Worm (Caenorhabditis elegans): ENCODE results near the gene T09F5.2.

T09F5.2 gene

DNA sequence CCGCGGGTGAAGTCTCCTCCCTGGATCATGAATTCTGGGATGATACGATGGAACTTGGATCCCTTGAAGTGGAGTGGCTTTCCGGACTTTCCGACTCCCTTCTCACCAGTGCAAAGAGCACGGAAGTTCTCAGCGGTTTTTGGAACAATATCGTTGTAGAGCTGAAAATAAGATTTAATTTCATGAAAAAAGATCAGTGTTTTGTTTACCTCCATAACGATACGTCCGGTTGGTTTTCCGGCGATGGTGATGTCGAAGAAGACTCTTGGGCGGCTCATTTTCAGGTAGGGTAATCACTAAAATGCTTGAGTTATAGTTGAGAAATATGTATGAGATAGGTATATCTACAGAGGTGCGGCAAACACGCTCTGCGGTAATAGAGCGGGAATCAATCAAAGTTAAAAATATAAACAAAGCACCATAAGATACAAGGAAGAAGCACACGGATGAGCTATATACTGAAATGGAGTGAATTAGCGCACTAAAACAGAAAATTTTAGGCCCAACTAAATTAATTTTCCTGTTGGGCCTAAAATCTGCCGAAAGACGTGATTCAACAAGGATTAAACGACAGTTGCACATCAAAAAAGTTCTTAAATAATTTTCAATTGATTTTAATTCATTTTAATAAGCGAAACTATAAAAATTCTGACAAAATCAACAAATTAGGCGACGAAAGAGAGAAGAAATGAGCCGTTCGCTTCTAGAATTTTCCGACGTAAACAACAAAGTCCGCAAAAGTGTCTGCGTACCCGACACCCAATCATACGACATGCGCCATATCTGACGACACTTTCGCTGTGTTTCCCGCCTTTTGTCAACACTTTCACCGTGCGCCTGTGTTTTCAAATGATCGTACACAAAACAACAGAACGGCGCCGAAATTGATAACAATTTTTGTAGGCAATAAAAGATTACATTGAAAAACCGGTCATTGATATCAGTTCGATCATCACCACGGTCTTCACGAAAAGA is 36.6 kb downstream of the T09F5.2 start, which contains the start of the genes cyn-7 and bath-36 (continued):
- peak; percentile 29 for TF ChIP-seq unc-42 (tag; optimal IDR thresholded peaks at IDR 0.05)
- no peak for TF ChIP-seq rnt-1 (tag; optimal IDR thresholded peaks at IDR 0.05)
- no peak for TF ChIP-seq lin-11 (tag; optimal IDR thresholded peaks at IDR 0.05)
- peak; percentile 39 for TF ChIP-seq tbx-2 (tag; optimal IDR thresholded peaks at IDR 0.05)
- TF ChIP-seq madf-2 (tag; optimal IDR thresholded peaks at IDR 0.05) = no peak
- no peak for TF ChIP-seq ceh-19 (GFP tag; optimal IDR thresholded peaks at IDR 0.05)
- no peak for TF ChIP-seq fkh-10 (GFP tag; optimal IDR thresholded peaks at IDR 0.05)
- TF ChIP-seq hlh-6 (tag; optimal IDR thresholded peaks at IDR 0.05) = no peak
- no peak for TF ChIP-seq fkh-6 (tag; optimal IDR thresholded peaks at IDR 0.05)
- TF ChIP-seq K09A11.1 (tag; optimal IDR thresholded peaks at IDR 0.05; ENCODE audit: insufficient read depth) = no peak
- peak; percentile 13 for TF ChIP-seq ceh-34 (tag; optimal IDR thresholded peaks at IDR 0.05)
- TF ChIP-seq ceh-31 (tag; optimal IDR thresholded peaks at IDR 0.05) = peak; percentile 36
- no peak for TF ChIP-seq ceh-45 (GFP tag; IDR thresholded peaks at IDR 0.05)
- TF ChIP-seq odd-2 (tag; optimal IDR thresholded peaks at IDR 0.05) = no peak
- no peak for TF ChIP-seq ceh-9 (tag; optimal IDR thresholded peaks at IDR 0.05)
- no peak for TF ChIP-seq F13H6.1 (tag; optimal IDR thresholded peaks at IDR 0.05)
- TF ChIP-seq sox-4 (tag; optimal IDR thresholded peaks at IDR 0.05) = no peak
- TF ChIP-seq Y22D7AL.16 (tag; optimal IDR thresholded peaks at IDR 0.05) = no peak

- TF ChIP-seq tbx-7 (tag; optimal IDR thresholded peaks at IDR 0.05) = no peak
- peak; percentile 30 for TF ChIP-seq ceh-48 (tag; optimal IDR thresholded peaks at IDR 0.05)
- TF ChIP-seq C38D4.7 (GFP tag; optimal IDR thresholded peaks at IDR 0.05) = no peak
- TF ChIP-seq F13H6.1 (tag; optimal IDR thresholded peaks at IDR 0.05) = no peak
- TF ChIP-seq ztf-16 (tag; optimal IDR thresholded peaks at IDR 0.05) = no peak
- peak; percentile 40 for TF ChIP-seq unc-55 (GFP tag; optimal IDR thresholded peaks at IDR 0.05)
- no peak for TF ChIP-seq pha-2 (tag; optimal IDR thresholded peaks at IDR 0.05)
- peak; percentile 36 for TF ChIP-seq ceh-18 (tag; optimal IDR thresholded peaks at IDR 0.05)
- no peak for TF ChIP-seq ceh-30 (tag; optimal IDR thresholded peaks at IDR 0.05)
- no peak for TF ChIP-seq dmd-4 (tag; optimal IDR thresholded peaks at IDR 0.05; ENCODE audit: borderline replicate concordance)
- no peak for TF ChIP-seq hlh-15 (tag; optimal IDR thresholded peaks at IDR 0.05)
- TF ChIP-seq unc-86 (tag; optimal IDR thresholded peaks at IDR 0.05) = no peak
- TF ChIP-seq unc-42 (tag; optimal IDR thresholded peaks at IDR 0.05) = peak; percentile 76
- no peak for TF ChIP-seq sdc-2 (tag; optimal IDR thresholded peaks at IDR 0.05)
- TF ChIP-seq hlh-8 (tag; optimal IDR thresholded peaks at IDR 0.05) = no peak
- TF ChIP-seq pros-1 (tag; optimal IDR thresholded peaks at IDR 0.05) = peak; percentile 12
- peak; percentile 58 for TF ChIP-seq dve-1 (tag; optimal IDR thresholded peaks at IDR 0.05)
- TF ChIP-seq nfya-1 (tag; optimal IDR thresholded peaks at IDR 0.05) = peak; percentile 66
- TF ChIP-seq ets-4 (tag; optimal IDR thresholded peaks at IDR 0.05) = no peak
- no peak for TF ChIP-seq fkh-6 (tag; optimal IDR thresholded peaks at IDR 0.05)
- no peak for TF ChIP-seq syd-9 (tag; optimal IDR thresholded peaks at IDR 0.05)
- no peak for TF ChIP-seq sox-2 (GFP tag; IDR thresholded peaks at IDR 0.05)
- TF ChIP-seq ceh-9 (tag; optimal IDR thresholded peaks at IDR 0.05) = no peak
- TF ChIP-seq ceh-31 (tag; optimal IDR thresholded peaks at IDR 0.05) = peak; percentile 63
- TF ChIP-seq nhr-232 (tag; optimal IDR thresholded peaks at IDR 0.05) = no peak
- no peak for TF ChIP-seq odd-2 (tag; optimal IDR thresholded peaks at IDR 0.05)
- TF ChIP-seq Y22D7AL.16 (tag; optimal IDR thresholded peaks at IDR 0.05) = no peak
- TF ChIP-seq tbx-2 (tag; optimal IDR thresholded peaks at IDR 0.05) = peak; percentile 16
- no peak for TF ChIP-seq pax-1 (tag; optimal IDR thresholded peaks at IDR 0.05)
- no peak for TF ChIP-seq ahr-1 (tag; optimal IDR thresholded peaks at IDR 0.05)
- TF ChIP-seq pag-3 (tag; optimal IDR thresholded peaks at IDR 0.05; ENCODE audit: borderline replicate concordance) = no peak
- no peak for TF ChIP-seq elt-4 (tag; optimal IDR thresholded peaks at IDR 0.05)
Measured at ce11 chrV:15189567-15189966, 38.8 kb downstream of the T09F5.2 start, which contains the start of gene cyn-3. Gene cyn-3, plus strand, starts transcription at chrV:15189927.

Data from whole organism, late embryonic.